Worm (Caenorhabditis elegans) whole organism, L2 larva: ENCODE data around the gene Y19D2B.1.

ENCODE experiments used
- unc-39 ChIP-seq: fragments of 150-350 bp; optimal IDR thresholded peaks from 2 replicates; lab custom pipeline; 2014; ENCODE audit warnings: missing biosample characterization, missing genetic modification characterization
- ztf-11 ChIP-seq: sonication (generic microtip); optimal IDR thresholded peaks from 2 replicates; lab custom pipeline; 2017; ENCODE audit warnings: missing biosample characterization, missing genetic modification characterization

DNA sequence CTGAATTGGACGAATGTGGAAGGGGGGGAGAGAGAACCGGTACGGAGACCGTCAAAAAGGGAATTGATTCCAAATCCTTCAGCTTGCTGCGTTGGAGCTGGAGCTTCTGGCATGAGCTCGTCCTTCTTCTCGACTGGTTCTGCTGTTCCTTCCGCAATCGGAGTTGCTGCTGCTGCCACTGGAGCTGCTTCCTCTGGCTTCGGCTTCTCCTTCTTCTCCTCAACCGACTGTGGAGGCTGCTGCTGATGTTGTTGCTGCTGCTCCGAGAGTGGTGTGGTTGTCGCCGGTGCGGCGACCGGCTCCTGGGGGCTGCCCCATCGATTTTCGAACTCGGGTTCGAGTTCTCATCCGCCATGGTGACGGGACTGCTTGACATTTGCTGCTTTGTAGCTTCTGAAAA, 12.0 kb upstream of the Y19D2B.1 start, which contains the start of gene R03D7.2:
- TF ChIP-seq unc-39 (tag; lab: Kevin White, UChicago) (no peak), ztf-11 (no peak)
